Fruit fly (Drosophila melanogaster) whole organism, embryonic: Measurements from ENCODE around the gene MED4.

ENCODE experiments used
- CG10565 ChIP-seq: fragments of 200-800 bp; sonication (Bioruptor generic); optimal IDR thresholded peaks from 3 replicates; lab custom pipeline; 2016; ENCODE audit warnings: missing biosample characterization, mild to moderate bottlenecking, missing genetic modification characterization
- CG11093 ChIP-seq: fragments of 200-800 bp; sonication (Bioruptor generic); IDR thresholded peaks from 3 replicates; pipeline ENCODE4 v1.3.6; 2022; ENCODE audit warnings: missing biosample characterization, missing genetic modification characterization
- CG11695 ChIP-seq: fragments of 200-800 bp; sonication (Bioruptor generic); IDR thresholded peaks from 3 replicates; pipeline ENCODE4 v1.3.6; 2022; ENCODE audit warnings: missing biosample characterization, missing genetic modification characterization
- CG12104 ChIP-seq: fragments of 200-800 bp; sonication (Bioruptor generic); optimal IDR thresholded peaks from 3 replicates; lab custom pipeline; 2016; ENCODE audit warnings: missing biosample characterization, missing genetic modification characterization
- CG13123 ChIP-seq: fragments of 200-800 bp; sonication (Bioruptor generic); optimal IDR thresholded peaks from 2 replicates; lab custom pipeline; 2016; ENCODE audit warnings: missing biosample characterization, missing genetic modification characterization
- CG14441 ChIP-seq: fragments of 200-800 bp; sonication (Bioruptor generic); IDR thresholded peaks from 2 replicates; pipeline ENCODE4 v1.3.6; 2022; ENCODE audit warnings: missing biosample characterization, missing genetic modification characterization
- CG15073 ChIP-seq: fragments of 200-800 bp; sonication (Bioruptor generic); optimal IDR thresholded peaks from 2 replicates; lab custom pipeline; 2016; ENCODE audit warnings: missing biosample characterization, missing genetic modification characterization
- CG16813 ChIP-seq: fragments of 200-800 bp; sonication (Bioruptor generic); IDR thresholded peaks from 3 replicates; pipeline ENCODE4 v1.3.6; 2022; ENCODE audit warnings: missing biosample characterization, missing genetic modification characterization; ENCODE audit not compliant: partially characterized antibody
- CG16863 ChIP-seq: fragments of 200-800 bp; sonication (Bioruptor generic); optimal IDR thresholded peaks from 3 replicates; lab custom pipeline; 2016; ENCODE audit warnings: missing biosample characterization, missing genetic modification characterization
- CG17612 ChIP-seq: fragments of 200-800 bp; sonication (Bioruptor generic); IDR thresholded peaks from 2 replicates; pipeline ENCODE4 v1.3.6; 2022; ENCODE audit warnings: missing biosample characterization, missing genetic modification characterization
- CG18011 ChIP-seq: fragments of 200-800 bp; sonication (Bioruptor generic); optimal IDR thresholded peaks from 2 replicates; lab custom pipeline; 2017; ENCODE audit warnings: missing biosample characterization, missing genetic modification characterization, mild to moderate bottlenecking, moderate library complexity, missing genotype
- CG2875 ChIP-seq: fragments of 200-800 bp; sonication (Bioruptor generic); optimal IDR thresholded peaks from 2 replicates; lab custom pipeline; 2017; ENCODE audit warnings: missing biosample characterization, mild to moderate bottlenecking, missing genetic modification characterization, missing genetic modification reagents
- CG31365 ChIP-seq: fragments of 200-800 bp; sonication (Bioruptor generic); optimal IDR thresholded peaks from 2 replicates; lab custom pipeline; 2018; ENCODE audit warnings: missing biosample characterization, mild to moderate bottlenecking, missing genetic modification characterization
- CG3838 ChIP-seq: fragments of 200-800 bp; sonication (Bioruptor generic); optimal IDR thresholded peaks from 3 replicates; lab custom pipeline; 2016; ENCODE audit warnings: missing biosample characterization, missing genetic modification characterization
- CG4854 ChIP-seq: fragments of 200-800 bp; sonication (Bioruptor generic); optimal IDR thresholded peaks from 2 replicates; lab custom pipeline; 2016; ENCODE audit warnings: missing biosample characterization, missing genetic modification characterization, inconsistent platforms
- CG7357 ChIP-seq: fragments of 200-800 bp; sonication (Bioruptor generic); IDR thresholded peaks from 3 replicates; pipeline ENCODE4 v1.3.6; 2022; ENCODE audit warnings: missing biosample characterization, missing genetic modification characterization
- CG8281 ChIP-seq: fragments of 200-800 bp; sonication (Bioruptor generic); optimal IDR thresholded peaks from 2 replicates; lab custom pipeline; 2018; ENCODE audit warnings: missing biosample characterization, mild to moderate bottlenecking, missing genetic modification characterization, moderate library complexity
- CG8290 ChIP-seq, 3 experiments: fragments of 200-800 bp; sonication (Bioruptor generic); optimal IDR thresholded peaks; 2 replicates each; lab custom pipeline; 2016 to 2019; ENCODE audit warnings: missing biosample characterization in 3 of 3, missing genetic modification characterization in 3 of 3, mild to moderate bottlenecking in 2 of 3, moderate library complexity in 1 of 3
- CHES-1-like ChIP-seq: fragments of 200-800 bp; sonication (Bioruptor generic); optimal IDR thresholded peaks from 2 replicates; lab custom pipeline; 2016; ENCODE audit warnings: missing biosample characterization, missing genetic modification characterization
- Dad ChIP-seq: fragments of 200-800 bp; sonication (Bioruptor generic); optimal IDR thresholded peaks from 3 replicates; lab custom pipeline; 2016; ENCODE audit warnings: missing biosample characterization, missing genetic modification characterization
- Dip3 ChIP-seq: fragments of 200-800 bp; sonication (Bioruptor generic); optimal IDR thresholded peaks from 3 replicates; lab custom pipeline; 2016; ENCODE audit warnings: missing biosample characterization, missing genetic modification characterization
- Elba2 ChIP-seq: fragments of 200-800 bp; sonication (Bioruptor generic); optimal IDR thresholded peaks from 3 replicates; lab custom pipeline; 2016; ENCODE audit warnings: missing biosample characterization, missing genetic modification characterization
- Ets97D ChIP-seq: fragments of 200-800 bp; sonication (Bioruptor generic); optimal IDR thresholded peaks from 3 replicates; lab custom pipeline; 2016; ENCODE audit warnings: missing biosample characterization, missing genetic modification characterization
- H2.0 ChIP-seq: fragments of 200-800 bp; sonication (Bioruptor generic); IDR thresholded peaks from 2 replicates; pipeline ENCODE4 v1.3.6; 2022; ENCODE audit warnings: missing biosample characterization, missing genetic modification characterization
- Hey ChIP-seq: fragments of 200-800 bp; sonication (Bioruptor generic); optimal IDR thresholded peaks from 3 replicates; lab custom pipeline; 2018; ENCODE audit warnings: missing biosample characterization, mild to moderate bottlenecking, missing genetic modification characterization
- HmgZ ChIP-seq: fragments of 200-800 bp; sonication (Bioruptor generic); optimal IDR thresholded peaks from 2 replicates; lab custom pipeline; 2018; ENCODE audit warnings: missing biosample characterization, mild to moderate bottlenecking, missing genetic modification characterization
- MTF-1 ChIP-seq: fragments of 200-800 bp; sonication (Bioruptor generic); optimal IDR thresholded peaks from 2 replicates; lab custom pipeline; 2018; ENCODE audit warnings: missing biosample characterization, mild to moderate bottlenecking, missing genetic modification characterization, borderline replicate concordance
- Max ChIP-seq: fragments of 200-800 bp; sonication (Bioruptor generic); optimal IDR thresholded peaks from 2 replicates; lab custom pipeline; 2016; ENCODE audit warnings: missing biosample characterization, mild to moderate bottlenecking, missing genetic modification characterization
- Mes4 ChIP-seq: fragments of 200-800 bp; sonication (Bioruptor generic); optimal IDR thresholded peaks from 2 replicates; lab custom pipeline; 2016; ENCODE audit warnings: missing biosample characterization, missing genetic modification characterization
- Mrtf ChIP-seq: fragments of 200-800 bp; sonication (Bioruptor generic); IDR thresholded peaks from 3 replicates; pipeline ENCODE4 v1.3.6; 2022; ENCODE audit warnings: missing biosample characterization, missing genetic modification characterization
- Scr ChIP-seq: fragments of 200-800 bp; sonication (Bioruptor generic); IDR thresholded peaks from 2 replicates; pipeline ENCODE4 v1.3.6; 2022; ENCODE audit warnings: missing biosample characterization, missing genetic modification characterization; ENCODE audit not compliant: partially characterized antibody
- Sox102F ChIP-seq: fragments of 200-800 bp; sonication (Bioruptor generic); optimal IDR thresholded peaks from 2 replicates; lab custom pipeline; 2018; ENCODE audit warnings: missing biosample characterization, mild to moderate bottlenecking, missing genetic modification characterization, moderate library complexity
- Spps ChIP-seq: fragments of 200-800 bp; sonication (Bioruptor generic); optimal IDR thresholded peaks from 2 replicates; lab custom pipeline; 2018; ENCODE audit warnings: missing biosample characterization, mild to moderate bottlenecking, missing genetic modification characterization
- amos ChIP-seq: fragments of 200-800 bp; sonication (Bioruptor generic); IDR thresholded peaks from 2 replicates; pipeline ENCODE4 v1.3.6; 2022; ENCODE audit warnings: missing biosample characterization, missing genetic modification characterization; ENCODE audit not compliant: partially characterized antibody
- bbx ChIP-seq: fragments of 200-800 bp; sonication (Bioruptor generic); IDR thresholded peaks from 2 replicates; pipeline ENCODE4 v1.3.6; 2022; ENCODE audit warnings: missing biosample characterization, missing genetic modification characterization; ENCODE audit not compliant: partially characterized antibody
- cad ChIP-seq: fragments of >200 bp; optimal IDR thresholded peaks from 2 replicates; lab custom pipeline; 2017; ENCODE audit warnings: missing biosample characterization, missing genetic modification characterization
- cas ChIP-seq: fragments of 200-800 bp; sonication (Bioruptor generic); IDR thresholded peaks from 2 replicates; pipeline ENCODE4 v1.3.6; 2022; ENCODE audit warnings: missing biosample characterization, missing genetic modification characterization
- da ChIP-seq: fragments of 200-800 bp; sonication (Bioruptor generic); optimal IDR thresholded peaks from 2 replicates; lab custom pipeline; 2016; ENCODE audit warnings: missing biosample characterization, missing genetic modification characterization
- gro ChIP-seq: fragments of 200-800 bp; sonication (Bioruptor generic); optimal IDR thresholded peaks from 2 replicates; lab custom pipeline; 2016; ENCODE audit warnings: missing biosample characterization, missing genetic modification characterization
- gsb ChIP-seq: fragments of 200-800 bp; sonication (Bioruptor generic); IDR thresholded peaks from 2 replicates; pipeline ENCODE4 v1.3.6; 2022; ENCODE audit warnings: missing biosample characterization, missing genetic modification characterization
- kah ChIP-seq: fragments of 200-800 bp; sonication (Bioruptor generic); optimal IDR thresholded peaks from 2 replicates; lab custom pipeline; 2018; ENCODE audit warnings: missing biosample characterization, mild to moderate bottlenecking, missing genetic modification characterization
- p53 ChIP-seq: fragments of 200-800 bp; sonication (Bioruptor generic); optimal IDR thresholded peaks from 2 replicates; lab custom pipeline; 2016; ENCODE audit warnings: missing biosample characterization, missing genetic modification characterization
- prd ChIP-seq, 3 experiments: fragments of >200 bp in 2 of 3; fragments of 200-800 bp in 1 of 3; sonication (Bioruptor generic) in 1 of 3; optimal IDR thresholded peaks in 2 of 3; IDR thresholded peaks in 1 of 3; 2 replicates in 2 of 3; 3 replicates in 1 of 3; pipeline versions ENCODE4 v1.3.6 to Lab custom; 2017 to 2022; ENCODE audit warnings: missing biosample characterization in 1 of 3, missing genetic modification characterization in 1 of 3
- so ChIP-seq: fragments of 200-800 bp; sonication (Bioruptor generic); IDR thresholded peaks from 3 replicates; pipeline ENCODE4 v1.3.6; 2022; ENCODE audit warnings: missing biosample characterization, missing genetic modification characterization
- sr ChIP-seq: fragments of 200-800 bp; sonication (Bioruptor generic); IDR thresholded peaks from 3 replicates; pipeline ENCODE4 v1.3.6; 2022; ENCODE audit warnings: missing biosample characterization, missing genetic modification characterization
- tna ChIP-seq: fragments of 200-800 bp; sonication (Bioruptor generic); IDR thresholded peaks from 2 replicates; pipeline ENCODE4 v1.3.6; 2022; ENCODE audit warnings: missing biosample characterization, missing genetic modification characterization; ENCODE audit not compliant: partially characterized antibody
- trh ChIP-seq: fragments of 200-800 bp; sonication (Bioruptor generic); optimal IDR thresholded peaks from 2 replicates; lab custom pipeline; 2016; ENCODE audit warnings: missing biosample characterization, missing genetic modification characterization
- ttk ChIP-seq: fragments of 200-800 bp; sonication (Bioruptor generic); IDR thresholded peaks from 2 replicates; pipeline ENCODE4 v2.1.2; 2022; ENCODE audit warnings: missing biosample characterization, missing genetic modification characterization
- yki ChIP-seq: fragments of >200 bp; optimal IDR thresholded peaks from 3 replicates; lab custom pipeline; 2018
- zfh2 ChIP-seq: fragments of 200-800 bp; sonication (Bioruptor generic); optimal IDR thresholded peaks from 2 replicates; lab custom pipeline; 2016; ENCODE audit warnings: missing biosample characterization, missing genetic modification characterization

The MED4 gene

dm6 chr3L:7250469-7250868 lies at the start of gene MED4 (continued):
- peak; percentile 75 for TF ChIP-seq Sox102F (GFP tag; lab: Kevin White, UChicago)
- TF ChIP-seq prd (optimal IDR thresholded peaks at IDR 0.05; lab: Kevin White, UChicago) = no peak
- peak; percentile 80 for TF ChIP-seq prd (GFP tag; IDR thresholded peaks at IDR 0.05; lab: Robert Waterston, UW)
- TF ChIP-seq CG8281 (tag; lab: Kevin White, UChicago) = peak; percentile 18
- no peak for TF ChIP-seq Spps
- peak; percentile 61 for TF ChIP-seq Dad (GFP tag; lab: Kevin White, UChicago)
- TF ChIP-seq CG14441 (GFP tag; lab: Robert Waterston, UW) = peak; percentile 74
- TF ChIP-seq CG7357 (GFP tag; lab: Robert Waterston, UW) = peak; percentile 42; the same call in 1 of the 3 replicates
- peak; percentile 74; the same call in 2 of the 3 replicates for TF ChIP-seq CG11695
- TF ChIP-seq Dip3 = peak; percentile 65
- TF ChIP-seq tna (GFP tag; lab: Robert Waterston, UW) = no peak
- TF ChIP-seq p53 (GFP tag; lab: Kevin White, UChicago) = peak; percentile 75
- TF ChIP-seq gsb (GFP tag; lab: Robert Waterston, UW) = peak; percentile 49
- peak; percentile 71 for TF ChIP-seq CG13123 (GFP tag; lab: Kevin White, UChicago)
- TF ChIP-seq sr (GFP tag; lab: Robert Waterston, UW) = 0 out of 3 replicates have a peak, but pooled peaks have one; percentile 24
- peak; percentile 82 for TF ChIP-seq ttk (GFP tag; lab: Robert Waterston, UW)
- TF ChIP-seq Elba2 (GFP tag; lab: Kevin White, UChicago) = no peak
- peak; percentile 74 for TF ChIP-seq Mes4 (GFP tag; lab: Kevin White, UChicago)
- peak; percentile 50; the same call in 1 of the 3 replicates for TF ChIP-seq Mrtf (GFP tag; lab: Robert Waterston, UW)
- peak; percentile 55 for TF ChIP-seq CG8290 (GFP tag; optimal IDR thresholded peaks at IDR 0.05; lab: Kevin White, UChicago)
- peak in 1 of 2 experiments; percentile 92 for TF ChIP-seq CG8290 (tag; optimal IDR thresholded peaks at IDR 0.05; lab: Kevin White, UChicago)
- no peak for TF ChIP-seq CG17612
- no peak for TF ChIP-seq cas
- TF ChIP-seq CG16813 (GFP tag; lab: Robert Waterston, UW) = no peak
- peak; percentile 39; the same call in 1 of the 2 replicates for TF ChIP-seq amos (GFP tag; lab: Robert Waterston, UW)
- peak; percentile 89 for TF ChIP-seq gro
- TF ChIP-seq cad (GFP tag; lab: Kevin White, UChicago) = no peak
- TF ChIP-seq MTF-1 (GFP tag; lab: Kevin White, UChicago) = peak; percentile 65
- peak; percentile 95 for TF ChIP-seq CHES-1-like
- TF ChIP-seq CG15073 (GFP tag; lab: Kevin White, UChicago) = peak; percentile 16
- TF ChIP-seq Ets97D (GFP tag; lab: Kevin White, UChicago) = peak; percentile 84
- TF ChIP-seq yki (lab: Kevin White, UChicago) = no peak
- peak; percentile 86 for TF ChIP-seq zfh2
- peak; percentile 8 for TF ChIP-seq kah (GFP tag; lab: Kevin White, UChicago)
- TF ChIP-seq CG18011 = peak; percentile 79
- TF ChIP-seq Max (GFP tag; lab: Kevin White, UChicago) = peak; percentile 69
- TF ChIP-seq CG4854 = peak; percentile 69
- no peak for TF ChIP-seq Hey (tag; lab: Kevin White, UChicago)
- TF ChIP-seq CG16863 (GFP tag; lab: Kevin White, UChicago) = peak; percentile 83
- TF ChIP-seq CG2875 (GFP tag; lab: Kevin White, UChicago) = peak; percentile 43
- peak; percentile 72 for TF ChIP-seq H2.0 (GFP tag; lab: Robert Waterston, UW)
- TF ChIP-seq CG12104 (GFP tag; lab: Kevin White, UChicago) = peak; percentile 57
- peak; percentile 40 for TF ChIP-seq CG3838 (GFP tag; lab: Kevin White, UChicago)
- peak; percentile 87 for TF ChIP-seq HmgZ
- TF ChIP-seq CG10565 (GFP tag; lab: Kevin White, UChicago) = no peak
- no peak for TF ChIP-seq CG31365 (tag; lab: Kevin White, UChicago)
- TF ChIP-seq so = peak; percentile 54; the same call in 1 of the 3 replicates
- TF ChIP-seq bbx (GFP tag; lab: Robert Waterston, UW) = no peak
- TF ChIP-seq Scr = no peak
- peak; percentile 37 for TF ChIP-seq da
- TF ChIP-seq trh (GFP tag; lab: Kevin White, UChicago) = peak; percentile 48
- no peak; the same call in 2 of the 3 replicates for TF ChIP-seq CG11093
